Fruit fly (Drosophila melanogaster) whole organism, prepupa: Measurements from ENCODE around the gene CG2909.

ENCODE experiments used
- CG1621 ChIP-seq: fragments of 200-800 bp; sonication (Bioruptor generic); optimal IDR thresholded peaks from 3 replicates; lab custom pipeline; 2018; ENCODE audit warnings: missing biosample characterization, mild to moderate bottlenecking, missing genetic modification characterization
- CG6854 ChIP-seq: fragments of 200-800 bp; sonication (Bioruptor generic); optimal IDR thresholded peaks from 2 replicates; lab custom pipeline; 2017; ENCODE audit warnings: missing biosample characterization, mild to moderate bottlenecking, missing genetic modification characterization
- Sox14 ChIP-seq: fragments of 200-800 bp; sonication (Bioruptor generic); optimal IDR thresholded peaks from 3 replicates; lab custom pipeline; 2016; ENCODE audit warnings: missing biosample characterization, missing genetic modification characterization
- svp ChIP-seq: fragments of 200-800 bp; sonication (Bioruptor generic); peaks from one replicate; lab custom pipeline; 2016; ENCODE audit warnings: missing biosample characterization, missing genetic modification characterization
- topi ChIP-seq: fragments of 200-800 bp; sonication (Bioruptor generic); optimal IDR thresholded peaks from 3 replicates; lab custom pipeline; 2016; ENCODE audit warnings: missing biosample characterization, missing genetic modification characterization

dm6 chrX:10324836-10325566 is 1.3 kb upstream of the CG2909 start:
- TF ChIP-seq topi (GFP tag; lab: Kevin White, UChicago) (peak; percentile 63), svp (GFP tag; lab: Kevin White, UChicago) (peak; percentile 83), CG1621 (tag; lab: Kevin White, UChicago) (no peak), Sox14 (no peak), CG6854 (no peak)
